Fruit fly (Drosophila melanogaster): Measurements from ENCODE around the gene fon.

The fon gene

dm6 chr2L:19376145-19376544 is 9.9 kb downstream of the fon start:
- TF ChIP-seq Vsx1 (GFP tag; optimal IDR thresholded peaks at IDR 0.05): no peak
- no peak for TF ChIP-seq pho (GFP tag; optimal IDR thresholded peaks at IDR 0.05)
- no peak for TF ChIP-seq CG7271 (tag; optimal IDR thresholded peaks at IDR 0.05)
- TF ChIP-seq Aef1 (GFP tag; IDR thresholded peaks at IDR 0.05): no peak
- no peak for TF ChIP-seq Gug (GFP tag; IDR thresholded peaks at IDR 0.05)
- no peak for TF ChIP-seq jing (GFP tag; optimal IDR thresholded peaks at IDR 0.05)
- no peak for TF ChIP-seq repo (GFP tag; optimal IDR thresholded peaks at IDR 0.05)
- no peak for TF ChIP-seq bab2 (GFP tag; optimal IDR thresholded peaks at IDR 0.05)
- TF ChIP-seq lbe (GFP tag; optimal IDR thresholded peaks at IDR 0.05): no peak
- no peak for TF ChIP-seq p53 (GFP tag; optimal IDR thresholded peaks at IDR 0.05)
- no peak for TF ChIP-seq Opbp (GFP tag; IDR thresholded peaks at IDR 0.05; ENCODE audit: partially characterized antibody)
- TF ChIP-seq CG8089 (GFP tag; optimal IDR thresholded peaks at IDR 0.05): no peak
- TF ChIP-seq fru (optimal IDR thresholded peaks at IDR 0.05): no peak
- TF ChIP-seq mam (GFP tag; optimal IDR thresholded peaks at IDR 0.05): no peak
- TF ChIP-seq CG4617 (GFP tag; optimal IDR thresholded peaks at IDR 0.05; ENCODE audit: borderline replicate concordance): no peak
- TF ChIP-seq CG17328 (GFP tag; IDR thresholded peaks at IDR 0.05): peak; percentile 48; the same call in 1 of the 2 replicates
- TF ChIP-seq sens (GFP tag): peak; percentile 76
- TF ChIP-seq Bdp1 (GFP tag; optimal IDR thresholded peaks at IDR 0.05): no peak
- TF ChIP-seq CrebB (tag; optimal IDR thresholded peaks at IDR 0.05): no peak
- no peak for TF ChIP-seq Dbx (GFP tag; IDR thresholded peaks at IDR 0.05)
- no peak for TF ChIP-seq Poxn (GFP tag; IDR thresholded peaks at IDR 0.05)
- no peak for TF ChIP-seq CG7786 (GFP tag; optimal IDR thresholded peaks at IDR 0.05)
- no peak for TF ChIP-seq hb (GFP tag; IDR thresholded peaks at IDR 0.05; ENCODE audit: partially characterized antibody)
- TF ChIP-seq CG17829 (tag; optimal IDR thresholded peaks at IDR 0.05): peak; percentile 58
- no peak for TF ChIP-seq C15 (GFP tag; IDR thresholded peaks at IDR 0.05)
- no peak for TF ChIP-seq Atf3 (GFP tag; optimal IDR thresholded peaks at IDR 0.05)
- no peak for TF ChIP-seq pzg (GFP tag; optimal IDR thresholded peaks at IDR 0.05)
- TF ChIP-seq crp (GFP tag; optimal IDR thresholded peaks at IDR 0.05): no peak
- TF ChIP-seq Hmx (GFP tag; optimal IDR thresholded peaks at IDR 0.05): no peak
- no peak for TF ChIP-seq MTF-1 (GFP tag; optimal IDR thresholded peaks at IDR 0.05; ENCODE audit: borderline replicate concordance)
- TF ChIP-seq wor (GFP tag; IDR thresholded peaks at IDR 0.05): no peak
- TF ChIP-seq CG30403 (GFP tag; optimal IDR thresholded peaks at IDR 0.05): peak; percentile 13
- TF ChIP-seq Dek (tag; optimal IDR thresholded peaks at IDR 0.05): no peak
- TF ChIP-seq CG13424 (tag; optimal IDR thresholded peaks at IDR 0.05): peak; percentile 9
- TF ChIP-seq Bteb2 (GFP tag; optimal IDR thresholded peaks at IDR 0.05): no peak
- no peak for TF ChIP-seq Adf1 (GFP tag; IDR thresholded peaks at IDR 0.05)
- peak; percentile 2 for TF ChIP-seq Hr3 (GFP tag; optimal IDR thresholded peaks at IDR 0.05)
- no peak for TF ChIP-seq cg (GFP tag; optimal IDR thresholded peaks at IDR 0.05)
- TF ChIP-seq CG1233 (GFP tag; optimal IDR thresholded peaks at IDR 0.05): no peak
- no peak for TF ChIP-seq HLHmδ (GFP tag; optimal IDR thresholded peaks at IDR 0.05)
- TF ChIP-seq Nf-YA (GFP tag; IDR thresholded peaks at IDR 0.05): no peak
- TF ChIP-seq CG18764 (GFP tag; optimal IDR thresholded peaks at IDR 0.05): peak; percentile 4
- no peak for TF ChIP-seq CG1647 (GFP tag; optimal IDR thresholded peaks at IDR 0.05)
- no peak for TF ChIP-seq ab (GFP tag; optimal IDR thresholded peaks at IDR 0.05)
- no peak for TF ChIP-seq CG2202 (tag; optimal IDR thresholded peaks at IDR 0.05)
- TF ChIP-seq CG9817 (tag; optimal IDR thresholded peaks at IDR 0.05): no peak
- TF ChIP-seq Side (GFP tag; optimal IDR thresholded peaks at IDR 0.05): peak; percentile 20
- no peak for TF ChIP-seq toy (GFP tag; IDR thresholded peaks at IDR 0.05)
- no peak for TF ChIP-seq Max (GFP tag; optimal IDR thresholded peaks at IDR 0.05)
- peak; percentile 8; the same call in 1 of the 2 replicates for TF ChIP-seq CG8765 (GFP tag; IDR thresholded peaks at IDR 0.05)
- TF ChIP-seq CG12659 (GFP tag; optimal IDR thresholded peaks at IDR 0.05): no peak
- no peak for TF ChIP-seq CG11695 (GFP tag; IDR thresholded peaks at IDR 0.05)
- TF ChIP-seq CG6175 (GFP tag; IDR thresholded peaks at IDR 0.05): no peak
